Worm (Caenorhabditis elegans): ENCODE measurements around the gene F31A3.5.

The F31A3.5 gene

DNA sequence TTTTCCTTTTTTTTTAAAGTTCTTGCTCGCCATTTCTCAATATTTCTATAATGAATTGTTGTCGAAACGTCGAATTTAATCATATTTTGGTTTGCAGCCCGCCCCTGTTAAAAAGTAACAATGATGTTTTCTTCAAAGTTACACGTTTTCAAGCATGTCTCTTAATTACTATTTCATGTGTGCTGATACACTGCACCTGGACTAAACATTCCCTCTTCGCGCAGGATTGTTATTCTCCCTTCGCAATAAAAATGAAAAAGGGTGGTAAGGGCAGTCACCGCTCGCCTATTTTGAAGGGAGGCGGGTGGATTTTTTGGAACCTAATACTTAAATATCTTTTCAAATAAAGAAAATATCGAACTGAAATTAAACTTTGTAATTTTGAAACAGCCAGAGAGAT lies 17.9 kb downstream of the F31A3.5 start:
- TF ChIP-seq dao-5 (tag; optimal IDR thresholded peaks at IDR 0.05) = no peak
- TF ChIP-seq W03F9.2 (tag; optimal IDR thresholded peaks at IDR 0.05) = no peak
- TF ChIP-seq him-1 (tag; optimal IDR thresholded peaks at IDR 0.05) = peak; percentile 22

DNA sequence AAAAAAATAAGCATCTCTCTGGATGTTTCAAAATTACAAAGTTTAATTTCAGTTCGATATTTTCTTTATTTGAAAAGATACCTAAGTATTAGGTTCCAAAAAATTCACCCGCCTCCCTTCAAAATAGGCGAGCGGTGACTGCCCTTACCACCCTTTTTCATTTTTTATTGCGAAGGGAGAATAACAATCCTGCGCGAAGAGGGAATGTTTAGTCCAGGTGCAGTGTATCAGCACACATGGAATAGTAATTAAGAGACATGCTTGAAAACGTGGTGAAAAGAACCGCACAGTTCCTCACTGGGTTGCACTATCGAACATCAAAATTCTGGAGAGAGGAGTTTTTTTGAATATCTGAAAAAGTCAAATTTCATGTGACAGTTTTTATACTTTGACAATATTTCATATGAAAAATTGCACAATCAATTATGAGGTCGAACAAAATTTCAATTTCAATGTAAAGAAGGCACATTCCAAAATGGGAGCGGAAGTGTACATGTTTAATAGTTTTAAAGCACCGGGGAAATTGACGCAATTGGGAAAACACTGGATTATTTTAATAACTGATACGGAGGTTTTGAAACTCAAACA lies 19.0 kb downstream of the F31A3.5 start:
- TF ChIP-seq him-1 (tag; optimal IDR thresholded peaks at IDR 0.05) (peak; percentile 91), W03F9.2 (tag; optimal IDR thresholded peaks at IDR 0.05) (peak; percentile 68), dao-5 (tag; optimal IDR thresholded peaks at IDR 0.05) (no peak)

ce11 chrX:17539968-17540367 lies 23.4 kb downstream of the F31A3.5 start:
- TF ChIP-seq W03F9.2 (tag; optimal IDR thresholded peaks at IDR 0.05) = no peak
- TF ChIP-seq him-1 (tag; optimal IDR thresholded peaks at IDR 0.05) = no peak
- no peak for TF ChIP-seq dao-5 (tag; optimal IDR thresholded peaks at IDR 0.05)

ce11 chrX:17537568-17537967 lies 25.8 kb downstream of the F31A3.5 start:
- TF ChIP-seq him-1 (tag; optimal IDR thresholded peaks at IDR 0.05) (no peak), dao-5 (tag; optimal IDR thresholded peaks at IDR 0.05) (no peak), W03F9.2 (tag; optimal IDR thresholded peaks at IDR 0.05) (no peak)

DNA sequence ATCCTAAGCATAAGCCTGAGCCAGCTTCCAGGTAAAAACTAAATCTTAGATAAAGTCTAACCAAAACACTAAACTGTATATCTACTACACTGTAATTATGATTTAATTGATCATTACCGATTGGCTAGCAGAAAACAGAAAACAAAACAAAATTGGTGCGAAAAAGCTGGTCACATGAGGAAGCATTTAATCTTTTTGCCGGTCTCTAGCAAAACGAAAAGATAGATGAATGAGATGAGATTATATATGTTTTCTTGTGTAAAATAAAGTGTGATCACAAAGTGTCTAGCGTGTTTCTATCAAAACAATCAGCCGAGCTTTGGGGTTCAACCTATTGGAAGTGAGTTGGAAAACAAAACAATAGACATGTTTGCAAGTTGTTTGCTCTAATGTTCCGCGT lies 28.5 kb downstream of the F31A3.5 start:
- TF ChIP-seq him-1 (tag; optimal IDR thresholded peaks at IDR 0.05) (no peak), W03F9.2 (tag; optimal IDR thresholded peaks at IDR 0.05) (no peak), dao-5 (tag; optimal IDR thresholded peaks at IDR 0.05) (no peak)

DNA sequence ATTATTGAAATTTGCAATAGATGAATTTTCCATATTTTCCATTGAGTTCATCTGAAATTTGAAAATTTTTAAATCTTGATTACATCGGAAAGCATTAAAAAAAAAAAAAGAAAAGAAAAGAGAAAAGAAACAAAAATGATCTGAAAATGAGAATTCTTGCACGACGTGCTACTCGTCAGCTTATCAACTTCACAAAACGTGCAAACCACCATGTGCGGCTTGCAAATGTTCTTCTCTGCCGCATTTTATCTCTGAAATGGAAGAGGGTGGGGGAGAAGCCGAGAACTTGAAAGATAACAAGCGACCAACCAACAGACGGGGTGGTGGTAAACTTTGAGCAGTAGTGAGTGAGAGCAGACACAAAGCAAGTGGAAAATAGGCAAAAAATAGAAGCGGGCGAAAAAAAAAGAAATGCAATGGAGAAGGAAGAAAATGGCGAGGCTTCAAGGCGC lies 29.4 kb downstream of the F31A3.5 start, which contains the start of gene F31A3.3:
Gene F31A3.3, minus strand, starts transcription at position 51 of the 452 bp plus-strand sequence.
- TF ChIP-seq dao-5 (tag; optimal IDR thresholded peaks at IDR 0.05) (no peak), him-1 (tag; optimal IDR thresholded peaks at IDR 0.05) (no peak), W03F9.2 (tag; optimal IDR thresholded peaks at IDR 0.05) (no peak)

DNA sequence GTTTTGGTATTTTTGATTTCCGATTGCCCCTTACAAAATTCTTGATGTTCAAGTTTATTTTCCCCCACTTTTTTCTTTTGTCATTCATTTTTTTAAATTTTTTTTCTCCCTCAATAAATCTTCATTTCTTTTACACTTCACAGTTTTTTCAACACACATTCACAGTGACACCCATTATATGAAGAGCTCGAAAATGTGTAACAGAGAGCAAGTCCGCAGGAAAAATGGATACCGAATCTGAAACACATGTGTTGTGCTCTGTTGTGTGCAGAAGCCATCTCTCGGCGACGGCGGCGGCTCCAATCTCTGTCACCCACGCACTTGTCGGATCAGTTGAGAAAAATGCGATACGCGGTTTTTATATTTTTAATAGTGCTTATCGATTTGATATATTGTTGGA lies 35.3 kb downstream of the F31A3.5 start, which contains the start of gene sup-10:
Gene sup-10, plus strand, starts transcription at position 277 of the 400 bp plus-strand sequence.
- TF ChIP-seq him-1 (tag; optimal IDR thresholded peaks at IDR 0.05) (no peak), dao-5 (tag; optimal IDR thresholded peaks at IDR 0.05) (no peak), W03F9.2 (tag; optimal IDR thresholded peaks at IDR 0.05) (no peak)

DNA sequence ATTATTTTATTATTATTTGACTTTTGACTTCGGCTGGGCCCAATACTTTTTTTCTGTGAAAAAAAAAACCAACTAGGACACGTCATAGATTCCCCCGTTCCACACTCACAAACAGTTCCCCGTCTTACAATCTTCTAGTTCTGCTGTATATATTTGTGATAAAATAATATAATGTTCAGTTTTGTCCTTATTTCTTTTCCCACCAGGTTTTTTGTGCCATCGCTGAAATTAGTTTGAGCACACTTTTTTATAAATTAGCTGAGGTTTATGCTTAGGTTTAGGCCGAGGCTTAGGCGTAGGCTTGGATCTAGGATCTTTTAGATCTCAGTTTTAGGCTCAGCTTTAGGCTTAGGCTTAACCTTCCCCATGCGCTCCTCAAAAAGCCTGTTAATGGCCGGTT lies 36.0 kb downstream of the F31A3.5 start:
- no peak for TF ChIP-seq him-1 (tag; optimal IDR thresholded peaks at IDR 0.05)
- TF ChIP-seq dao-5 (tag; optimal IDR thresholded peaks at IDR 0.05) = no peak
- TF ChIP-seq W03F9.2 (tag; optimal IDR thresholded peaks at IDR 0.05) = no peak

ce11 chrX:17521425-17521824 lies 42.0 kb downstream of the F31A3.5 start:
- TF ChIP-seq dao-5 (tag; optimal IDR thresholded peaks at IDR 0.05) (no peak), W03F9.2 (tag; optimal IDR thresholded peaks at IDR 0.05) (no peak), him-1 (tag; optimal IDR thresholded peaks at IDR 0.05) (no peak)

DNA sequence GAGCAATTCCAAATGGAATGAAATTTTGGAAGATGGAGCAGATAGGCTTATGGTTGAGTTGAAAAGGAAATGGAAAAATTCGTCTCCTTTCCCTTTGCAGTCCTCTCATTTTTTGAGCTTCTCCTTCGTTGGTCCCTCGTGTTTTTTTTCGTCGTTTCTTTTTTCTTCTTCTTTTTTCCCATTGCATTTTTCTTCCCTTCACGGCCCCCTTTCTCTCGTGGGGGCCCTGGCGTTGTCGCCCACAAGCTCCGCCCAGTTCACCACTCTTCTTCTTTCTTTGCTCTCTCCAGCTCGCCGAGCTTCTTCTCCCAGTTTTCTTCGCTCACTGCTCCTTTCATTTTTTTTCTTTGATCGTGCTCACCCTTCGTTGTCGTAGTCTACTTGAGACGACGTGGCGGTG lies 43.9 kb downstream of the F31A3.5 start:
- TF ChIP-seq W03F9.2 (tag; optimal IDR thresholded peaks at IDR 0.05) (no peak), dao-5 (tag; optimal IDR thresholded peaks at IDR 0.05) (no peak), him-1 (tag; optimal IDR thresholded peaks at IDR 0.05) (peak; percentile 30)

ce11 chrX:17518293-17518692 lies 45.1 kb downstream of the F31A3.5 start:
- no peak for TF ChIP-seq him-1 (tag; optimal IDR thresholded peaks at IDR 0.05)
- no peak for TF ChIP-seq dao-5 (tag; optimal IDR thresholded peaks at IDR 0.05)
- no peak for TF ChIP-seq W03F9.2 (tag; optimal IDR thresholded peaks at IDR 0.05)

DNA sequence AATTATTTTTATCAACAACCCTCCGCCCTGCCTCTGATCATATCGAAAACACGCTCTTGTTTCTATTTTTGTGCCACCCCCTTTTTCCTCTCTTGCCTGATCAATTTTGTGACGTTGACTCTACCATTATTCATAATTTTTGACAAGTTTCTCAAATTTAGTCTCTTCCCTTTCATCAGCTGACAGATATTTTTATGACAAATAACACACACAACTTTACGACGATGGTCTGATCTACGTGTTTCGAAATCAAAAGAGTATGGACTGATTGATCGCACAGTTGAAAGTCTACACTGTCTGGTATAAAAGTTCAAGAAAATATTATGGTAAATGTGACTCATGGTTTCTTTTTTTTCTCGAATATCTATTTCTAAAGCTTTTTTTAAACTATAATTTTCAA lies 45.5 kb downstream of the F31A3.5 start:
- TF ChIP-seq him-1 (tag; optimal IDR thresholded peaks at IDR 0.05) (no peak), dao-5 (tag; optimal IDR thresholded peaks at IDR 0.05) (no peak), W03F9.2 (tag; optimal IDR thresholded peaks at IDR 0.05) (no peak)

- TF ChIP-seq him-1 (tag; optimal IDR thresholded peaks at IDR 0.05) (no peak), dao-5 (tag; optimal IDR thresholded peaks at IDR 0.05) (no peak), W03F9.2 (tag; optimal IDR thresholded peaks at IDR 0.05) (no peak)
These were observed 46.5 kb downstream of the F31A3.5 start for ce11 chrX:17516941-17517340.

DNA sequence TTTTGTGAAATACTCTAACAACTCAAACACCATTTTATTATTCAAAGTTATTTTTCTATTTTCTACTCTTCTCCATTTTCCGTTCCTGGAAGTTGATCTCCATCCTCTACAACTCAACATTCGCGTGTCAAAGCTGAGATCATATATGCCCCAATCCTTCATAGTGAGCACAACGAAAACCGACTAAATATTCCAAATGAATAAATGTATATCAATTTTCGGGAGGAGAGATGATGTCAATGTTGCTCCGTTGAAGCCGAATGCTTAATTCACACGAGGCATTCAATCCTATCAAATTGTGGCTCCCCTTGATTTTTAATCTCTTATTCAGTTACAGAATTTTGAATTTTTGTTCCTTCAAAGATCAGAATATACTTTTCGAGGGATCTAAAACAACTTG lies 46.9 kb downstream of the F31A3.5 start:
- no peak for TF ChIP-seq W03F9.2 (tag; optimal IDR thresholded peaks at IDR 0.05)
- TF ChIP-seq dao-5 (tag; optimal IDR thresholded peaks at IDR 0.05) = no peak
- no peak for TF ChIP-seq him-1 (tag; optimal IDR thresholded peaks at IDR 0.05)
